Fruit fly (Drosophila melanogaster) whole organism, embryonic: ENCODE results near the gene Cwc25.

Experiments used
- CG10654 ChIP-seq: fragments of 200-800 bp; sonication (Bioruptor generic); optimal IDR thresholded peaks from 2 replicates; lab custom pipeline; 2016; ENCODE audit warnings: missing biosample characterization, missing genetic modification characterization
- CG10979 ChIP-seq: fragments of 200-800 bp; sonication (Bioruptor generic); optimal IDR thresholded peaks from 2 replicates; lab custom pipeline; 2018; ENCODE audit warnings: missing biosample characterization, mild to moderate bottlenecking, missing genetic modification characterization, moderate library complexity
- CG11696 ChIP-seq: fragments of 200-800 bp; sonication (Bioruptor generic); IDR thresholded peaks from 2 replicates; pipeline ENCODE4 v1.3.6; 2022; ENCODE audit warnings: missing biosample characterization, missing genetic modification characterization
- CG12104 ChIP-seq: fragments of 200-800 bp; sonication (Bioruptor generic); optimal IDR thresholded peaks from 3 replicates; lab custom pipeline; 2016; ENCODE audit warnings: missing biosample characterization, missing genetic modification characterization
- CG12236 ChIP-seq: fragments of 200-800 bp; sonication (Bioruptor generic); optimal IDR thresholded peaks from 2 replicates; lab custom pipeline; 2016; ENCODE audit warnings: missing biosample characterization, missing genetic modification characterization
- CG13624 ChIP-seq: fragments of 200-800 bp; sonication (Bioruptor generic); optimal IDR thresholded peaks from 2 replicates; lab custom pipeline; 2016; ENCODE audit warnings: missing biosample characterization, missing genetic modification characterization
- CG13775 ChIP-seq: fragments of 200-800 bp; sonication (Bioruptor generic); optimal IDR thresholded peaks from 3 replicates; lab custom pipeline; 2017; ENCODE audit warnings: missing biosample characterization, mild to moderate bottlenecking, missing genetic modification characterization
- CG14710 ChIP-seq: fragments of 200-800 bp; sonication (Bioruptor generic); optimal IDR thresholded peaks from 3 replicates; lab custom pipeline; 2019; ENCODE audit warnings: missing biosample characterization, mild to moderate bottlenecking, missing genetic modification characterization, moderate library complexity
- CG15601 ChIP-seq: fragments of 200-800 bp; sonication (Bioruptor generic); optimal IDR thresholded peaks from 3 replicates; lab custom pipeline; 2019; ENCODE audit warnings: missing biosample characterization, mild to moderate bottlenecking, missing genetic modification characterization, moderate library complexity
- CG15696 ChIP-seq: fragments of 200-800 bp; sonication (Bioruptor generic); optimal IDR thresholded peaks from 2 replicates; lab custom pipeline; 2019; ENCODE audit warnings: missing biosample characterization, mild to moderate bottlenecking, missing genetic modification characterization, moderate library complexity
- CG1602 ChIP-seq: fragments of 200-800 bp; sonication (Bioruptor generic); optimal IDR thresholded peaks from 3 replicates; lab custom pipeline; 2016; ENCODE audit warnings: missing biosample characterization, missing genetic modification characterization
- CG1603 ChIP-seq: fragments of 200-800 bp; sonication (Bioruptor generic); optimal IDR thresholded peaks from 2 replicates; lab custom pipeline; 2019; ENCODE audit warnings: missing biosample characterization, mild to moderate bottlenecking, missing genetic modification characterization, moderate library complexity
- CG16813 ChIP-seq: fragments of 200-800 bp; sonication (Bioruptor generic); IDR thresholded peaks from 3 replicates; pipeline ENCODE4 v1.3.6; 2022; ENCODE audit warnings: missing biosample characterization, missing genetic modification characterization; ENCODE audit not compliant: partially characterized antibody
- CG2120 ChIP-seq: fragments of 200-800 bp; sonication (Bioruptor generic); optimal IDR thresholded peaks from 3 replicates; lab custom pipeline; 2016; ENCODE audit warnings: missing biosample characterization, missing genetic modification characterization
- CG2202 ChIP-seq: fragments of 200-800 bp; sonication (Bioruptor generic); optimal IDR thresholded peaks from 2 replicates; lab custom pipeline; 2018; ENCODE audit warnings: missing biosample characterization, mild to moderate bottlenecking, missing genetic modification characterization
- CG2712 ChIP-seq: fragments of 200-800 bp; optimal IDR thresholded peaks from 3 replicates; lab custom pipeline; 2019; ENCODE audit warnings: missing biosample characterization, mild to moderate bottlenecking, missing genetic modification characterization, moderate library complexity
- CG43689 ChIP-seq: fragments of 200-800 bp; sonication (Bioruptor generic); IDR thresholded peaks from 2 replicates; pipeline ENCODE4 v1.3.6; 2022; ENCODE audit warnings: missing biosample characterization, missing genetic modification characterization
- CG6813 ChIP-seq: fragments of 200-800 bp; sonication (Bioruptor generic); optimal IDR thresholded peaks from 2 replicates; lab custom pipeline; 2017; ENCODE audit warnings: missing biosample characterization, missing genetic modification characterization, mild to moderate bottlenecking, moderate library complexity, missing genetic modification reagents
- CG7271 ChIP-seq: fragments of 200-800 bp; sonication (Bioruptor generic); optimal IDR thresholded peaks from 2 replicates; lab custom pipeline; 2018; ENCODE audit warnings: missing biosample characterization, mild to moderate bottlenecking, missing genetic modification characterization, moderate library complexity
- CG7839 ChIP-seq: fragments of 200-800 bp; sonication (Bioruptor generic); optimal IDR thresholded peaks from 3 replicates; lab custom pipeline; 2018; ENCODE audit warnings: missing biosample characterization, mild to moderate bottlenecking, missing genetic modification characterization, moderate library complexity
- CG7928 ChIP-seq: fragments of 200-800 bp; sonication (Bioruptor generic); optimal IDR thresholded peaks from 2 replicates; lab custom pipeline; 2017; ENCODE audit warnings: missing biosample characterization, mild to moderate bottlenecking, missing genetic modification characterization
- CG8924 ChIP-seq: fragments of 200-800 bp; optimal IDR thresholded peaks from 3 replicates; lab custom pipeline; 2019; ENCODE audit warnings: missing biosample characterization, mild to moderate bottlenecking, missing genetic modification characterization, moderate library complexity
- Fer1 ChIP-seq: fragments of 200-800 bp; sonication (Bioruptor generic); optimal IDR thresholded peaks from 2 replicates; lab custom pipeline; 2017; ENCODE audit warnings: missing biosample characterization, mild to moderate bottlenecking, missing genetic modification characterization
- HmgZ ChIP-seq: fragments of 200-800 bp; sonication (Bioruptor generic); optimal IDR thresholded peaks from 2 replicates; lab custom pipeline; 2018; ENCODE audit warnings: missing biosample characterization, mild to moderate bottlenecking, missing genetic modification characterization
- Jarid2 ChIP-seq: fragments of 200-800 bp; sonication (Bioruptor generic); optimal IDR thresholded peaks from 3 replicates; lab custom pipeline; 2017; ENCODE audit warnings: mild to moderate bottlenecking, missing biosample characterization, missing genetic modification reagents, missing genetic modification characterization
- Kr ChIP-seq: fragments of 200-800 bp; sonication (Bioruptor generic); optimal IDR thresholded peaks from 2 replicates; lab custom pipeline; 2017; ENCODE audit warnings: missing biosample characterization, mild to moderate bottlenecking, missing genetic modification characterization
- NFAT ChIP-seq: fragments of 200-800 bp; sonication (Bioruptor generic); IDR thresholded peaks from 2 replicates; pipeline ENCODE4 v1.3.6; 2022; ENCODE audit warnings: missing biosample characterization, missing genetic modification characterization
- NK7.1 ChIP-seq: fragments of 200-800 bp; sonication (Bioruptor generic); optimal IDR thresholded peaks from 3 replicates; lab custom pipeline; 2016; ENCODE audit warnings: missing biosample characterization, missing genetic modification characterization
- Neu2 ChIP-seq: fragments of 200-800 bp; sonication (Bioruptor generic); optimal IDR thresholded peaks from 3 replicates; lab custom pipeline; 2016; ENCODE audit warnings: missing biosample characterization, missing genetic modification characterization, borderline replicate concordance
- PHDP ChIP-seq: fragments of 200-800 bp; sonication (Bioruptor generic); optimal IDR thresholded peaks from 3 replicates; lab custom pipeline; 2018; ENCODE audit warnings: missing biosample characterization, mild to moderate bottlenecking, missing genetic modification characterization, moderate library complexity
- Ptx1 ChIP-seq: fragments of 200-800 bp; sonication (Bioruptor generic); IDR thresholded peaks from 2 replicates; pipeline ENCODE4 v1.3.6; 2022; ENCODE audit warnings: missing biosample characterization, missing genetic modification characterization
- Rx ChIP-seq: fragments of 200-800 bp; sonication (Bioruptor generic); IDR thresholded peaks from 2 replicates; pipeline ENCODE4 v1.3.6; 2022; ENCODE audit warnings: missing biosample characterization, missing genetic modification characterization
- Scr ChIP-seq: fragments of 200-800 bp; sonication (Bioruptor generic); IDR thresholded peaks from 2 replicates; pipeline ENCODE4 v1.3.6; 2022; ENCODE audit warnings: missing biosample characterization, missing genetic modification characterization; ENCODE audit not compliant: partially characterized antibody
- az2 ChIP-seq: fragments of 200-800 bp; sonication (Bioruptor generic); optimal IDR thresholded peaks from 3 replicates; lab custom pipeline; 2016; ENCODE audit warnings: missing biosample characterization, missing genetic modification characterization
- cwo ChIP-seq: fragments of 200-800 bp; sonication (Bioruptor generic); optimal IDR thresholded peaks from 3 replicates; lab custom pipeline; 2017; ENCODE audit warnings: missing biosample characterization, missing genetic modification characterization, mild to moderate bottlenecking, moderate library complexity, missing genetic modification reagents
- esg ChIP-seq: fragments of 200-800 bp; sonication (Bioruptor generic); conservative IDR thresholded peaks from 2 replicates; pipeline ENCODE4 v1.3.6; 2022; ENCODE audit warnings: missing biosample characterization, missing genetic modification characterization
- fd96Cb ChIP-seq: fragments of 200-800 bp; sonication (Bioruptor generic); optimal IDR thresholded peaks from 2 replicates; lab custom pipeline; 2018; ENCODE audit warnings: missing biosample characterization, mild to moderate bottlenecking, missing genetic modification characterization, moderate library complexity
- gro ChIP-seq: fragments of 200-800 bp; sonication (Bioruptor generic); optimal IDR thresholded peaks from 2 replicates; lab custom pipeline; 2016; ENCODE audit warnings: missing biosample characterization, missing genetic modification characterization
- gsb-n ChIP-seq: fragments of 200-800 bp; sonication (Bioruptor generic); optimal IDR thresholded peaks from 3 replicates; lab custom pipeline; 2018; ENCODE audit warnings: missing biosample characterization, mild to moderate bottlenecking, missing genetic modification characterization
- ind ChIP-seq: fragments of 200-800 bp; sonication (Bioruptor generic); optimal IDR thresholded peaks from 3 replicates; lab custom pipeline; 2016; ENCODE audit warnings: missing biosample characterization, missing genetic modification characterization
- insv ChIP-seq, 2 experiments: fragments of 200-800 bp; sonication (Bioruptor generic); optimal IDR thresholded peaks; 3 replicates each; lab custom pipeline; 2016 to 2018; ENCODE audit warnings: missing biosample characterization in 2 of 2, missing genetic modification characterization in 2 of 2
- inv ChIP-seq: fragments of 200-800 bp; sonication (Bioruptor generic); IDR thresholded peaks from 2 replicates; pipeline ENCODE4 v1.3.6; 2022; ENCODE audit warnings: missing biosample characterization, missing genetic modification characterization; ENCODE audit not compliant: partially characterized antibody
- klu ChIP-seq: fragments of 200-800 bp; sonication (Bioruptor generic); IDR thresholded peaks from 2 replicates; pipeline ENCODE4 v1.3.6; 2022; ENCODE audit warnings: missing biosample characterization, missing genetic modification characterization
- luna ChIP-seq: fragments of 200-800 bp; sonication (Bioruptor generic); optimal IDR thresholded peaks from 2 replicates; lab custom pipeline; 2016; ENCODE audit warnings: missing biosample characterization, missing genetic modification characterization
- nau ChIP-seq: fragments of 200-800 bp; sonication (Bioruptor generic); optimal IDR thresholded peaks from 3 replicates; lab custom pipeline; 2017; ENCODE audit warnings: missing biosample characterization, mild to moderate bottlenecking, missing genetic modification characterization, missing genetic modification reagents
- nmo ChIP-seq: fragments of 200-800 bp; sonication (Bioruptor generic); optimal IDR thresholded peaks from 2 replicates; lab custom pipeline; 2018; ENCODE audit warnings: missing biosample characterization, mild to moderate bottlenecking, missing genetic modification characterization, moderate library complexity
- tx ChIP-seq: fragments of 200-800 bp; sonication (Bioruptor generic); optimal IDR thresholded peaks from 2 replicates; lab custom pipeline; 2016; ENCODE audit warnings: missing biosample characterization, missing genetic modification characterization
- wdn ChIP-seq: fragments of 200-800 bp; sonication (Bioruptor generic); IDR thresholded peaks from 2 replicates; pipeline ENCODE4 v1.3.6; 2022; ENCODE audit warnings: missing biosample characterization, missing genetic modification characterization
- yki ChIP-seq: fragments of >200 bp; optimal IDR thresholded peaks from 3 replicates; lab custom pipeline; 2018
- zen ChIP-seq: fragments of 200-800 bp; sonication (Bioruptor generic); optimal IDR thresholded peaks from 3 replicates; lab custom pipeline; 2018; ENCODE audit warnings: missing biosample characterization, mild to moderate bottlenecking, missing genetic modification characterization, moderate library complexity
- zf30C ChIP-seq: fragments of 200-800 bp; sonication (Bioruptor generic); optimal IDR thresholded peaks from 3 replicates; lab custom pipeline; 2018; ENCODE audit warnings: missing biosample characterization, mild to moderate bottlenecking, missing genetic modification characterization

Cwc25 gene

dm6 chr2L:2734215-2734614 lies 10.7 kb upstream of the Cwc25 start (continued):
- TF ChIP-seq CG14710 (tag; lab: Kevin White, UChicago) (no peak), CG12236 (no peak), Kr (GFP tag; lab: Kevin White, UChicago) (no peak), klu (GFP tag; lab: Robert Waterston, UW) (no peak), CG7839 (tag; lab: Kevin White, UChicago) (peak; percentile 68), CG13775 (GFP tag; lab: Kevin White, UChicago) (peak; percentile 49), zf30C (GFP tag; lab: Kevin White, UChicago) (no peak), CG10654 (no peak), CG2712 (tag; lab: Kevin White, UChicago) (peak; percentile 42), CG7271 (tag; lab: Kevin White, UChicago) (no peak), CG10979 (tag; lab: Kevin White, UChicago) (peak; percentile 2), az2 (GFP tag; lab: Kevin White, UChicago) (no peak), CG2202 (tag; lab: Kevin White, UChicago) (no peak), gsb-n (tag; lab: Kevin White, UChicago) (no peak), CG16813 (GFP tag; lab: Robert Waterston, UW) (no peak), zen (no peak), CG15601 (tag; lab: Kevin White, UChicago) (no peak), tx (GFP tag; lab: Kevin White, UChicago) (peak; percentile 2), luna (GFP tag; lab: Kevin White, UChicago) (no peak), NFAT (GFP tag; lab: Robert Waterston, UW) (no peak), cwo (peak; percentile 54), esg (GFP tag; lab: Robert Waterston, UW) (peak; percentile 39), wdn (GFP tag; lab: Robert Waterston, UW) (peak; percentile 34; the same call in 1 of the 2 replicates), CG15696 (tag; lab: Kevin White, UChicago) (no peak), insv (GFP tag; optimal IDR thresholded peaks at IDR 0.05; lab: Kevin White, UChicago) (no peak), CG1602 (GFP tag; lab: Kevin White, UChicago) (no peak), HmgZ (peak; percentile 17), CG12104 (peak; percentile 17), ind (peak; percentile 40), CG13624 (GFP tag; lab: Kevin White, UChicago) (peak; percentile 67), Ptx1 (GFP tag; lab: Robert Waterston, UW) (peak; percentile 54), inv (no peak), CG8924 (peak; percentile 23), CG43689 (GFP tag; lab: Robert Waterston, UW) (no peak), CG7928 (GFP tag; lab: Kevin White, UChicago) (peak; percentile 37), CG2120 (GFP tag; lab: Kevin White, UChicago) (peak; percentile 86), CG6813 (GFP tag; lab: Kevin White, UChicago) (peak; percentile 2), Jarid2 (GFP tag; lab: Kevin White, UChicago) (no peak), nau (GFP tag; lab: Kevin White, UChicago) (no peak), Rx (no peak), CG1603 (tag; lab: Kevin White, UChicago) (peak; percentile 18), CG11696 (no peak), nmo (GFP tag; lab: Kevin White, UChicago) (peak; percentile 33), Neu2 (GFP tag; lab: Kevin White, UChicago) (no peak), PHDP (tag; lab: Kevin White, UChicago) (peak; percentile 52), Scr (GFP tag; lab: Robert Waterston, UW) (no peak), fd96Cb (peak; percentile 26), NK7.1 (GFP tag; lab: Kevin White, UChicago) (peak; percentile 12), yki (no peak), gro (GFP tag; lab: Kevin White, UChicago) (peak; percentile 64), Fer1 (GFP tag; lab: Kevin White, UChicago) (peak; percentile 69)
